Fruit fly (Drosophila melanogaster): ENCODE data around the gene Edem1.
A peak's percentile ranks its signal among the peaks of the same experiment; 100 is the strongest.

The Edem1 gene

DNA sequence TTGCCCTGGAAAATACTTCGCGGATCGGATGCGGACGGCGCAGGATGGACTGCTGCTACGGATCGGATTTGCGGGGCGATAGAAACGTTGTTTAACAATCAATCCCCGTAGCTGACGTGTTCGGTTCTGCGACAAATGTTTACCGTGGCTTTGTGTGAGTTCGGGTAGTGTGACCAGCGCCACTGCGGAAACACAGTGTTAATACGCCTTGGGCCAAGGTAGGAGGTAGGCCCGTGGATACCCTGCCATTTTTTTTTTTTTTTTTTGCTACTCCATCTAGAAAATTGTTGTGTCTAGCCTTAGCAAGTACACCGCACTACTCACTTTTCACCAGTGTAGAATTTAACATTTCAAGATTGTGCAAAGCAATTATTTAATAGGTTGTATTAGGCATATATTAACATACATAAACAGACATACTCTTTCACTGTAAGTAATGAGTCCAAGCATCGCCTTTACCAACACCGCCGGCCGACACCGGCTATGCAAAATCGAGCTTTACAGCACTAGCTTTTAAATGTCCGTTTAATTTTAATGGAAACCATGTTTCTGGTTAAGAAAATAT is 46.9 kb downstream of the Edem1 start, which contains the start of gene deltaCOP:
Gene deltaCOP (minus strand): TSS at position 171 of the 565 bp plus-strand sequence.
- no peak for TF ChIP-seq usp (GFP tag; optimal IDR thresholded peaks at IDR 0.05)
- TF ChIP-seq pan (optimal IDR thresholded peaks at IDR 0.05): peak; percentile 70

DNA sequence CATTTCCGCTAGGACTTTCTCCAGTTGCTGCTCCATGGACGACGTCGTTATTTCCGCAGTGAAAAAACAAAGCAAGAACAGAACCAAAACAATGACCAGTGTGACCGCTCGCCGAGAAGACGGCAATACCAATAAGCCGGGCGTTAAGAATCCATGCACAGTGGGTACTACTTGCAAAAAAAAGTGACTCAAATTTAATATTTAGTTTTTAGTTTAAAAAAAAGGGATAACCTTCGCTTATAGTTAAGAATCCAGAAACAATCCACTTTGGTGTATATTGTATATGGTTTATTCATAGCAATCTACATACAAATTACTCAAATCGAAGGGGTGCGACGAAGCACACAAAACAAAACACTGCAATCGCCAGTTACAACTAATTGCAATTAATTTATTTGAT is 49.8 kb downstream of the Edem1 start, which contains the start of gene Lamtor5:
Gene Lamtor5 (minus strand): TSS at position 105 of the 400 bp plus-strand sequence.
- no peak for TF ChIP-seq EcR (GFP tag; optimal IDR thresholded peaks at IDR 0.05)
- TF ChIP-seq Dll (optimal IDR thresholded peaks at IDR 0.05): no peak
- TF ChIP-seq CG8478 (optimal IDR thresholded peaks at IDR 0.05): no peak
- no peak for TF ChIP-seq usp (GFP tag; optimal IDR thresholded peaks at IDR 0.05)
- TF ChIP-seq pan (optimal IDR thresholded peaks at IDR 0.05): no peak
- TF ChIP-seq psq (optimal IDR thresholded peaks at IDR 0.05): no peak

DNA sequence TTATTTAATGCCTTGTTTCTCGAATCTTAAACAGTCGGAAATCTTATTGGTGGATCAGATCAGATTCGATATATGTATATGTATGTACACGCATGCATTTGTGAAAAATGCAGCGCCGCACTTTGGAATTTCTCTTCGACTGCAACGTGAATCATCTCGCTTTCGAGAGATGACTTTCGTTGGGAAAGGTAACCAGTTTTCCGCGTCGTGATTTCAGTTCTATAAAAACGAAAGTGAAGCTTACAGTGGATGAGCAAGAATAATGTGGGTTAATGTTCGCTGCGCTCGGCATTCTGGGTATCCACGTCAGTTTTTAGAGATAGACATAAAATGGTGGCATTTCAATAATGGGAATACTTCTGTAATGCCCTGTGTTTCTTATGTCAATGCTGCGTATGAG is 52.0 kb downstream of the Edem1 start:
- TF ChIP-seq usp (GFP tag; optimal IDR thresholded peaks at IDR 0.05) (no peak), Dll (optimal IDR thresholded peaks at IDR 0.05) (no peak), psq (optimal IDR thresholded peaks at IDR 0.05) (no peak), EcR (GFP tag; optimal IDR thresholded peaks at IDR 0.05) (no peak), pan (optimal IDR thresholded peaks at IDR 0.05) (no peak), CG8478 (optimal IDR thresholded peaks at IDR 0.05) (no peak)

DNA sequence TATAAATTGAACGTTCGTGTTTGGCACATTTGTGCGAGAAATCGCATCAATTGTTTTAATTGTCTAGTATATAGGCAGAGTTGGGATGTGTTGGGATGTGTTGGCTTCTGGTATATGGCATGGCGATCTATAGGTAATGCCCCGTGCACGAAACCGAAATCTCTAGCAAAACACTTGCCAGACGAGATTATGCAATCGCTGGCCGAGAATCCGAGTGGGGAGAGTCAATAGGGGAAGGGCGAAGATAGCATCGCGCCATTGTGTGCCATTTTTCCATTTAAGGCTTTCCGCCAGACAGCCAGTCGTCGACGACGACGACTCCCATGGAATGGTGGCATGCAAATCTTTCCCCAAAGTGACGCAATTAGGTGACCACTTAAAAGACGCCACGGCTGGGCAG is 53.8 kb downstream of the Edem1 start:
- TF ChIP-seq CG8478 (optimal IDR thresholded peaks at IDR 0.05): no peak
- no peak for TF ChIP-seq pan (optimal IDR thresholded peaks at IDR 0.05)
- no peak for TF ChIP-seq psq (optimal IDR thresholded peaks at IDR 0.05)
- no peak for TF ChIP-seq Dll (optimal IDR thresholded peaks at IDR 0.05)
- TF ChIP-seq usp (GFP tag; optimal IDR thresholded peaks at IDR 0.05): no peak
- no peak for TF ChIP-seq EcR (GFP tag; optimal IDR thresholded peaks at IDR 0.05)

DNA sequence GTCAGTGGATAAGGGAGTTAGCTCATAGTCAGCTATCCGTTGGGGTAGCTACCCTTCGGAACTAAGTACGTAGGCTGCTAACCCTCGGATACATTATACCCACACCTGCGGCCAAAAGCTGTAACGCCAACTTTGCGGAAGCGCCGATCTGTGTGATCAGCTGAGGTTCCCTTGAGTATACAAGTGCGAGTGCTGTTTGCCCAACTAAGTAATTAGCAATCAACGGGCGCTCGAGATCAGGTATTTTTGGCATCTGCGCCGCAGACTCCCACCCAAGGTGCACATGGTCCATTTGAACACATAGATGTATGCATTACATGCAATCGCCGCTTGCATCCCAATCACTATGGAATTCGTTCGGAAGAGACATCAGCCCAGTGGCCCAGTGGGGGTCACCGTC is 54.6 kb downstream of the Edem1 start:
- no peak for TF ChIP-seq EcR (GFP tag; optimal IDR thresholded peaks at IDR 0.05)
- TF ChIP-seq CG8478 (optimal IDR thresholded peaks at IDR 0.05): no peak
- no peak for TF ChIP-seq Dll (optimal IDR thresholded peaks at IDR 0.05)
- no peak for TF ChIP-seq psq (optimal IDR thresholded peaks at IDR 0.05)
- TF ChIP-seq usp (GFP tag; optimal IDR thresholded peaks at IDR 0.05): no peak
- no peak for TF ChIP-seq pan (optimal IDR thresholded peaks at IDR 0.05)

Measured in whole organism.